Worm (Caenorhabditis elegans) whole organism, L4 larva: ENCODE results near the gene cnnm-1.

Source experiments
- F37D6.2 ChIP-seq: sonication (generic microtip); optimal IDR thresholded peaks from 2 replicates; lab custom pipeline; 2016; ENCODE audit warnings: mild to moderate bottlenecking, missing genetic modification characterization, missing compliant biosample characterization
- F49E8.2 ChIP-seq: sonication (generic microtip); optimal IDR thresholded peaks from 2 replicates; lab custom pipeline; 2016; ENCODE audit warnings: missing compliant biosample characterization, mild to moderate bottlenecking, missing genetic modification characterization, borderline replicate concordance
- T26A8.4 ChIP-seq: fragments of 200-800 bp; sonication (Bioruptor generic); IDR thresholded peaks from 2 replicates; pipeline ENCODE4 v1.3.6; 2022; ENCODE audit warnings: missing genetic modification characterization, missing compliant biosample characterization
- Y5F2A.4 ChIP-seq: fragments of 200-800 bp; sonication (Bioruptor generic); optimal IDR thresholded peaks from 2 replicates; lab custom pipeline; 2018; ENCODE audit warnings: mild to moderate bottlenecking, missing genetic modification characterization, missing compliant biosample characterization
- aha-1 ChIP-seq: fragments of 150-350 bp; peaks from one replicate; lab custom pipeline; 2014; ENCODE audit warnings: missing biosample characterization, missing genetic modification characterization
- ceh-20 ChIP-seq: fragments of 200-800 bp; sonication (Bioruptor generic); IDR thresholded peaks from 2 replicates; pipeline ENCODE4 v1.3.6; 2022; ENCODE audit warnings: missing genetic modification reagents, missing genetic modification characterization, missing compliant biosample characterization
- ceh-82 ChIP-seq: sonication (generic microtip); optimal IDR thresholded peaks from 2 replicates; lab custom pipeline; 2017; ENCODE audit warnings: missing biosample characterization, missing genetic modification characterization
- ctbp-1 ChIP-seq: fragments of 200-800 bp; sonication (Bioruptor generic); IDR thresholded peaks from 2 replicates; pipeline ENCODE4 v1.3.6; 2022; ENCODE audit warnings: missing genetic modification reagents, missing genetic modification characterization, missing compliant biosample characterization
- daf-16 ChIP-seq, 3 experiments: sonication (generic microtip); optimal IDR thresholded peaks; 2 replicates each; lab custom pipeline; 2016 to 2017; ENCODE audit warnings: missing genetic modification characterization in 3 of 3, missing genetic modification reagents in 3 of 3, mild to moderate bottlenecking in 2 of 3, missing compliant biosample characterization in 2 of 3, missing biosample characterization in 1 of 3, moderate library complexity in 1 of 3
- dpl-1 ChIP-seq: fragments of 150-350 bp; optimal IDR thresholded peaks from 2 replicates; lab custom pipeline; 2014; ENCODE audit warnings: missing biosample characterization, missing genetic modification reagents, missing genetic modification characterization
- dve-1 ChIP-seq: sonication (generic microtip); optimal IDR thresholded peaks from 2 replicates; lab custom pipeline; 2017; ENCODE audit warnings: antibody characterized with exemption, mild to moderate bottlenecking, missing genetic modification characterization, missing compliant biosample characterization; ENCODE audit not compliant: insufficient read depth
- egl-27 ChIP-seq: sonication (generic microtip); optimal IDR thresholded peaks from 3 replicates; lab custom pipeline; 2017; ENCODE audit warnings: missing biosample characterization, missing genetic modification reagents, missing genetic modification characterization
- hmg-1.1 ChIP-seq: fragments of 200-800 bp; sonication (Bioruptor generic); IDR thresholded peaks from 2 replicates; pipeline ENCODE4 v1.3.6; 2022; ENCODE audit warnings: missing genetic modification reagents, missing genetic modification characterization, missing compliant biosample characterization
- jun-1 ChIP-seq: fragments of 150-350 bp; optimal IDR thresholded peaks from 2 replicates; lab custom pipeline; 2014; ENCODE audit warnings: missing biosample characterization, missing genetic modification reagents, missing genetic modification characterization
- lin-13 ChIP-seq: fragments of 150-350 bp; optimal IDR thresholded peaks from 2 replicates; lab custom pipeline; 2014; ENCODE audit warnings: missing biosample characterization, missing genetic modification reagents, missing genetic modification characterization
- lin-29 ChIP-seq: fragments of 200-800 bp; sonication (Bioruptor generic); IDR thresholded peaks from 2 replicates; pipeline ENCODE4 v1.3.6; 2022; ENCODE audit warnings: missing genetic modification reagents, missing genetic modification characterization, missing compliant biosample characterization
- lin-39 ChIP-seq: fragments of 150-350 bp; optimal IDR thresholded peaks from 2 replicates; lab custom pipeline; 2014; ENCODE audit warnings: missing biosample characterization, missing genetic modification reagents, missing genetic modification characterization
- lir-3 ChIP-seq: sonication (generic microtip); optimal IDR thresholded peaks from 2 replicates; lab custom pipeline; 2016; ENCODE audit warnings: mild to moderate bottlenecking, missing genetic modification characterization, missing compliant biosample characterization
- mdt-29 ChIP-seq: fragments of 200-800 bp; sonication (Bioruptor generic); IDR thresholded peaks from 2 replicates; pipeline ENCODE4 v1.3.6; 2022; ENCODE audit warnings: missing genetic modification reagents, missing genetic modification characterization, missing compliant biosample characterization
- mxl-3 ChIP-seq: fragments of 200-800 bp; sonication (Bioruptor generic); optimal IDR thresholded peaks from 2 replicates; lab custom pipeline; 2018; ENCODE audit warnings: mild to moderate bottlenecking, missing genetic modification characterization, missing compliant biosample characterization
- nhr-77 ChIP-seq: fragments of 150-350 bp; optimal IDR thresholded peaks from 2 replicates; lab custom pipeline; 2014; ENCODE audit warnings: missing biosample characterization, missing genetic modification characterization
- php-3 ChIP-seq: fragments of 200-800 bp; sonication (Bioruptor generic); IDR thresholded peaks from 2 replicates; pipeline ENCODE4 v1.3.6; 2022; ENCODE audit warnings: missing genetic modification reagents, missing genetic modification characterization, missing compliant biosample characterization
- pqm-1 ChIP-seq: sonication (generic microtip); optimal IDR thresholded peaks from 2 replicates; lab custom pipeline; 2017; ENCODE audit warnings: missing biosample characterization, missing genetic modification characterization
- sdz-12 ChIP-seq: fragments of 200-800 bp; sonication (Bioruptor generic); optimal IDR thresholded peaks from 2 replicates; lab custom pipeline; 2018; ENCODE audit warnings: mild to moderate bottlenecking, missing genetic modification characterization, missing compliant biosample characterization
- snpc-1.2 ChIP-seq: fragments of 200-800 bp; sonication (Bioruptor generic); IDR thresholded peaks from 2 replicates; pipeline ENCODE4 v1.3.6; 2022; ENCODE audit warnings: missing genetic modification reagents, missing genetic modification characterization, missing compliant biosample characterization
- spr-3 ChIP-seq: fragments of 200-800 bp; sonication (Bioruptor generic); optimal IDR thresholded peaks from 2 replicates; lab custom pipeline; 2018; ENCODE audit warnings: mild to moderate bottlenecking, missing genetic modification characterization, missing compliant biosample characterization
- tag-97 ChIP-seq: fragments of 200-800 bp; sonication (Bioruptor generic); IDR thresholded peaks from 2 replicates; pipeline ENCODE4 v1.3.6; 2022; ENCODE audit warnings: missing genetic modification characterization, missing compliant biosample characterization
- unc-62 ChIP-seq, 3 experiments: fragments of 150-350 bp in 1 of 3; sonication (generic microtip); optimal IDR thresholded peaks in 2 of 3; peaks in 1 of 3; 1 replicate in 1 of 3; 2 replicates in 2 of 3; lab custom pipeline; 2014 to 2017; ENCODE audit warnings: missing biosample characterization in 3 of 3, missing genetic modification characterization in 3 of 3, missing genetic modification reagents in 3 of 3, missing genotype in 1 of 3

Gene cnnm-1

DNA sequence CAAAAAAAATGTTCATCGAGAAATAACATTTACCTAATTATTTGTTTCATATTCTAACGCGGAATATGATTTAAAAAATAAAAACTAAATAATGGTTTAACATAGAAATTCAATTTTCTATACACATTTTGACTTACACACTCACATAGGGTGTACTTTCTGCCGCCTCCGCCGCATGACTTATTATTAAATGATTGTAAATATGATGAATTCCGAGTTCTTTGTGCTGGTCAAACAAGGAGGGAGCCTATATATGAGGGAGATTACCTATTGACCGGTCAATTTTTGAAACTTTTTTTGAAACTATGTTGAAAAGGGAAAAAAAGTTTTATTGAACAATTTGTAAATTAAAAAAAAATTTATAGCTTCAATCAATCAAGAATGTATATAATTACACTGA is 1.2 kb upstream of the cnnm-1 start:
- no peak for TF ChIP-seq lin-39 (tag; lab: Kevin White, UChicago)
- no peak for TF ChIP-seq daf-16 (GFP tag; optimal IDR thresholded peaks at IDR 0.05; lab: Kevin White, UChicago)
- peak; percentile 30 for TF ChIP-seq daf-16 (tag; optimal IDR thresholded peaks at IDR 0.05; lab: Kevin White, UChicago)
- TF ChIP-seq dve-1 (tag; lab: Kevin White, UChicago), result peak; percentile 37
- TF ChIP-seq unc-62 (GFP tag; optimal IDR thresholded peaks at IDR 0.05 in 1 of 2; lab: Kevin White, UChicago), result peak in 1 of 2 experiments; percentile 79
- TF ChIP-seq unc-62 (tag; optimal IDR thresholded peaks at IDR 0.05; lab: Kevin White, UChicago), result no peak
- TF ChIP-seq hmg-1.1 (GFP tag; lab: Robert Waterston, UW), result no peak

DNA sequence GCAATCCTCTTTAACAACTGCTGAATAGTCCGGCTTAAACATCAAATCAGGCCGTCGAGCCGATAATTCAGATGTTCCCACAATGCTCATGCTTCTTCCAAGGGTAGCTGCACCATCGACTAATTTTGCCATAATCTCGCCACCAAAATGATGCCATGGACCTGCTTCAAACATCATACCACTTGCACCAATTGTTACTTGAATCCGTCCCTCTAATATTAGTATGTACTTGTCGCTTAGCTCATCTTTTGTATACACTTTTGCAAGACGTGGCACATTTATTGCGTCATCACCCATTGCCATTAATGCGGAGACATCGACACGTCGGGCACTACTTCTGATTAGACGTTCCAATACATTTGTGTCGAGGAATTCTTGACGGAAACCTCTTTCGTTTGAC is 6.9 kb downstream of the cnnm-1 start:
- TF ChIP-seq mdt-29 (GFP tag; lab: Robert Waterston, UW), result no peak
- TF ChIP-seq aha-1 (tag; lab: Kevin White, UChicago), result peak; percentile 71

DNA sequence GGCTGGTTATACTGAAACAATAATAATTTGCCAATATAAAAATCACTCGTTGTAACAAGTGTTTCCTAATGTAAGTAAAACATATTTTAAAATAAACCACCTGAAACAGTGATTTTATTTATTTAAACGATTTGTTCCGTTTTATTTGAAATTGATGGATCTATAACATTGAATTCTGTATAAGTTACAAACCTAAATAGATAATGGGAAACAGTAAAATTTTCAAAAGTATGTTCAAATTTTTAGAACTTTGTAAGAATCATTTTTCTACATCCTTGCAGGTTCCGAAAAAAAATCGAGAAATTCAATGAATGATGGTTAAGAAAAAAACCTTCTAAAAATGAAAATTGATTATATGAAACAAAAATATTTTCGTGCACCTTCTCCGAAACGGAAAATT is 13.2 kb downstream of the cnnm-1 start:
- TF ChIP-seq dpl-1 (GFP tag; lab: Kevin White, UChicago) (no peak), jun-1 (tag; lab: Kevin White, UChicago) (no peak), hmg-1.1 (GFP tag; lab: Robert Waterston, UW) (no peak), pqm-1 (tag; lab: Kevin White, UChicago) (no peak), nhr-77 (no peak)

DNA sequence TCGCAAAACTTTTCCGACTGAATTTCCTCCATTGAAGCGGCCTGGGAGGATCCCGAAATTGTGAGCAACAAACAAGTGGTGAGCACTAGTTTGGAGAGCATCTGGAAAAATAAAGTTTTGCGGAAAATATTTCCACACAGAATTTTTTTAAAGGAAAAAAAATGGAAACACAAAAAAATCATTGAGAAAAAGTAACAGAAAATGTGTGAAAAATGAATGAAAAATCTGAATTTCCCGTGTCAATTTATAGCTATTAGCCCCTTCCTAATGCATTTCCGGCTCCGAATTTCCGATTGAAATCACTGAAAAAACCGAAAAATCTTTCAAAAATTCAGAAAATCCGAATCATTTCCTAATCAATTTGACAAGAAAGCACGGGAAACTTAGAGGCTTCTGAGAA is 14.9 kb downstream of the cnnm-1 start, which contains the start of gene flp-17:
TSS of gene flp-17 (minus strand) at position 101 of the 400 bp plus-strand sequence.
- TF ChIP-seq mxl-3 (GFP tag; lab: Kevin White, UChicago) (no peak), F49E8.2 (no peak), ctbp-1 (GFP tag; lab: Robert Waterston, UW) (no peak), ceh-20 (GFP tag; lab: Robert Waterston, UW) (no peak), egl-27 (no peak), tag-97 (GFP tag; lab: Robert Waterston, UW) (no peak), lin-29 (GFP tag; lab: Robert Waterston, UW) (no peak), lin-13 (GFP tag; lab: Kevin White, UChicago) (no peak), Y5F2A.4 (no peak)

DNA sequence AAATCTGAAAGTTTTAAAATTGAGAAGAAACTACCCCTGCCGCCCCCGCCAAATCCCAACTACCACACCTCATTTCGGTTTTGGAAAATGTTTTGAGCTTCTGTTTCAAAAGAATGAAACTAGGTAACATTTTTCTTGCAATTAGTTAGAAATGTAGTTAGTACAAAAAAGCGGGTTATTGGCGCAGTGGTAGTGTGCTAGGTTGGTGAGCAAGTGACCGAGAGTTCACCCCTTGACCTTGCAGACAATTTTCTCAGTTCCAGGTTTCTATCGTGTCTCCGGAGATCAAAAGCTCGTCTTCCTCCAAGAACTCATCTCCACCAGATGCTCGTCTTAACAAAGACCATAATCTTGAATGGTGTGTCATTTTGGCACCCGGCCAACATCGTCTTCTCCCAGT is 17.5 kb downstream of the cnnm-1 start:
- TF ChIP-seq spr-3 (GFP tag; lab: Kevin White, UChicago), result no peak
- peak; percentile 26; the same call in 1 of the 2 replicates for TF ChIP-seq php-3
- no peak for TF ChIP-seq F37D6.2 (tag; lab: Kevin White, UChicago)
- peak; percentile 63 for TF ChIP-seq snpc-1.2 (GFP tag; lab: Robert Waterston, UW)
- TF ChIP-seq, all 104 proteins: peak for 2

DNA sequence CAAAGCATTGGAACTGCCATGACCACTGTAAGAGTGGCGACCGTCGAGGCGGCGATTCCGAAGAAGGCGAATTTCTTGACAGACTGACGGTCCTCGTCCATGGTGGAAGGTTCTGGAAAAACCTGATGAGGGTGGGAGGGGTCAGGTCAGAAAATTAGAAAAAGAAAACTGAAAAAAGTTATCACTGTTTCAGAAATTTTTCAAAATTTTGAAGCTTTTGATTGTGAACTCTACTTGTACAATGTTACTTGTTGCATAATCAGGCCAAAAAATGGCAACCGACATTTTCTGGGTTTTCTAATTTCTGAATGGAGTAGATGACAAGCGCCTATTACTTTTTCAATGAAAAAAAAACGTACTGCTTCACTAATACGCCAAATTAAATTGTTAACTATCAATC is 23.0 kb downstream of the cnnm-1 start, which contains the start of gene col-138:
TSS of gene col-138 (minus strand) at position 101 of the 400 bp plus-strand sequence.
- no peak for TF ChIP-seq dve-1 (tag; lab: Kevin White, UChicago)
- TF ChIP-seq sdz-12 (GFP tag; lab: Kevin White, UChicago), result no peak
- no peak for TF ChIP-seq nhr-77
- no peak for TF ChIP-seq lin-39 (tag; lab: Kevin White, UChicago)
- TF ChIP-seq lir-3 (tag; lab: Kevin White, UChicago), result no peak
- 0 out of 2 replicates have a peak, but pooled peaks have one; percentile 13 for TF ChIP-seq ctbp-1 (GFP tag; lab: Robert Waterston, UW)
- TF ChIP-seq ceh-82 (tag; lab: Kevin White, UChicago), result no peak
- TF ChIP-seq T26A8.4 (GFP tag; lab: Robert Waterston, UW), result peak; percentile 50; the same call in 1 of the 2 replicates
- no peak for TF ChIP-seq lin-29 (GFP tag; lab: Robert Waterston, UW)
